Worm (Caenorhabditis elegans) whole organism, midembryonic: ENCODE results near the gene gck-3.

Experiments
- flt-1 ChIP-seq: fragments of 200-800 bp; sonication (Bioruptor generic); IDR thresholded peaks from 2 replicates; pipeline ENCODE4 v1.3.6; 2022; ENCODE audit warnings: missing genetic modification characterization, missing compliant biosample characterization
- klf-2 ChIP-seq: fragments of 200-800 bp; sonication (Bioruptor generic); conservative IDR thresholded peaks from 2 replicates; pipeline ENCODE4 v1.3.6; 2022; ENCODE audit warnings: missing genetic modification reagents, missing genetic modification characterization, missing compliant biosample characterization

DNA sequence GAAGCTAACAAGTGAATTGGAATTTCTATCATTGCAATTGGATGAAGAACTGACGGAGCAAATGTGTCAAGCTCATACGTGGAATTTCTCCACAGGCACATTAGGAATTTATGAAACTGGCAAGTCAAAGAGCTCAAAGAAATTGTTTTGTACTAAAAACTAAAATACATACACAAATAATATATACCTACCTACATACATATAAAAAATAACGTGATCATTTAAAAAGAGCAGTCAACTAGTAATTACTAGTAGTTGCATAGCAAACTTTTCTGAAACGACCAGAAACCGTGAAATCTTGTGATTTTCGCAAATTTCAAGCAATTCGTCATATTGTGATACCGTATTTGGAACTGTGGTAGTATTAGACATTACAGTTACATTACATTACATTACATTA is 47.5 kb upstream of the gck-3 start, which contains the start of gene srh-133:
- no peak for TF ChIP-seq flt-1 (GFP tag; lab: Robert Waterston, UW)
- TF ChIP-seq klf-2 (GFP tag; lab: Robert Waterston, UW), result no peak
